Fruit fly (Drosophila melanogaster) whole organism, wandering third instar larva: Measurements from ENCODE around the gene Dref.

Experiments used
- Abd-B ChIP-seq: fragments of >200 bp; optimal IDR thresholded peaks from 2 replicates; lab custom pipeline; 2017; ENCODE audit warnings: missing biosample characterization, missing genetic modification characterization
- CG32264 ChIP-seq: fragments of 200-800 bp; sonication (Bioruptor generic); optimal IDR thresholded peaks from 2 replicates; lab custom pipeline; 2016; ENCODE audit warnings: missing biosample characterization, missing genetic modification characterization
- CG9705 ChIP-seq: fragments of 200-800 bp; sonication (Bioruptor generic); optimal IDR thresholded peaks from 2 replicates; lab custom pipeline; 2018; ENCODE audit warnings: missing biosample characterization, mild to moderate bottlenecking, missing genetic modification characterization
- CrebA ChIP-seq: fragments of 200-800 bp; sonication (Bioruptor generic); optimal IDR thresholded peaks from 2 replicates; lab custom pipeline; 2016; ENCODE audit warnings: missing biosample characterization, mild to moderate bottlenecking, missing genetic modification characterization, borderline replicate concordance
- Dif ChIP-seq: fragments of 200-275, 200-300 bp; sonication (Bioruptor generic); optimal IDR thresholded peaks from 2 replicates; lab custom pipeline; 2018; ENCODE audit warnings: missing biosample characterization, missing genetic modification characterization; ENCODE audit not compliant: partially characterized antibody
- GATAd ChIP-seq: sonication (Bioruptor generic); optimal IDR thresholded peaks from 2 replicates; lab custom pipeline; 2016; ENCODE audit warnings: missing biosample characterization, missing genetic modification characterization
- HLH106 ChIP-seq: fragments of 200-800 bp; optimal IDR thresholded peaks from 3 replicates; lab custom pipeline; 2019; ENCODE audit warnings: missing biosample characterization, mild to moderate bottlenecking, missing genetic modification characterization, moderate library complexity
- Hnf4 ChIP-seq: fragments of 200-800 bp; sonication (Bioruptor generic); optimal IDR thresholded peaks from 2 replicates; lab custom pipeline; 2016; ENCODE audit warnings: missing biosample characterization, mild to moderate bottlenecking, missing genetic modification characterization
- Hr78 ChIP-seq: fragments of >200 bp; optimal IDR thresholded peaks from 2 replicates; lab custom pipeline; 2017; ENCODE audit warnings: missing biosample characterization, missing genetic modification characterization
- Hr83 ChIP-seq: fragments of 200-300 bp; sonication (Bioruptor generic); optimal IDR thresholded peaks from 2 replicates; lab custom pipeline; 2016; ENCODE audit warnings: missing biosample characterization, mild to moderate bottlenecking, missing genetic modification characterization, moderate library complexity; ENCODE audit not compliant: poor library complexity, severe bottlenecking
- Jra ChIP-seq: sonication (Bioruptor generic); optimal IDR thresholded peaks from 2 replicates; lab custom pipeline; 2016; ENCODE audit warnings: missing biosample characterization, missing genetic modification characterization
- Mio ChIP-seq: sonication (Bioruptor generic); optimal IDR thresholded peaks from 2 replicates; lab custom pipeline; 2016; ENCODE audit warnings: missing biosample characterization, missing genetic modification characterization
- Myc ChIP-seq: fragments of >200 bp; optimal IDR thresholded peaks from 2 replicates; lab custom pipeline; 2017
- N ChIP-seq: fragments of >200 bp; optimal IDR thresholded peaks from 2 replicates; lab custom pipeline; 2018; ENCODE audit warnings: missing biosample characterization, missing external identifiers, missing genetic modification characterization
- OdsH ChIP-seq: fragments of 200-800 bp; sonication (Bioruptor generic); optimal IDR thresholded peaks from 2 replicates; lab custom pipeline; 2016; ENCODE audit warnings: missing biosample characterization, mild to moderate bottlenecking, missing genetic modification characterization
- Rel ChIP-seq, 2 experiments: fragments of 200-800 bp; sonication (Bioruptor generic) in 1 of 2; optimal IDR thresholded peaks; 2 replicates in 1 of 2; 3 replicates in 1 of 2; lab custom pipeline; 2016 to 2019; ENCODE audit warnings: mild to moderate bottlenecking in 2 of 2, missing biosample characterization in 2 of 2, missing genetic modification characterization in 2 of 2, moderate library complexity in 1 of 2
- Sp1 ChIP-seq: fragments of 200-800 bp; sonication (Bioruptor generic); optimal IDR thresholded peaks from 3 replicates; lab custom pipeline; 2019; ENCODE audit warnings: missing biosample characterization, mild to moderate bottlenecking, missing genetic modification characterization, moderate library complexity
- Vsx2 ChIP-seq: fragments of 200-300, 225-300 bp; sonication (Bioruptor generic); optimal IDR thresholded peaks from 2 replicates; lab custom pipeline; 2018; ENCODE audit warnings: missing biosample characterization, missing genetic modification characterization; ENCODE audit not compliant: partially characterized antibody
- br ChIP-seq: fragments of 200-800 bp; sonication (Bioruptor generic); optimal IDR thresholded peaks from 2 replicates; lab custom pipeline; 2016; ENCODE audit warnings: missing biosample characterization, missing genetic modification characterization
- brk ChIP-seq: fragments of 200-800 bp; sonication (Bioruptor generic); optimal IDR thresholded peaks from 2 replicates; lab custom pipeline; 2016; ENCODE audit warnings: missing biosample characterization, mild to moderate bottlenecking, missing genetic modification characterization
- dl ChIP-seq, 2 experiments: fragments of 175-275, 200-275 bp in 1 of 2; fragments of 200-275 bp in 1 of 2; sonication (Bioruptor generic); optimal IDR thresholded peaks; lab custom pipeline; 2018; ENCODE audit warnings: mild to moderate bottlenecking in 2 of 2, missing biosample characterization in 2 of 2, missing genetic modification characterization in 2 of 2, moderate library complexity in 2 of 2; ENCODE audit not compliant: partially characterized antibody in 2 of 2, insufficient read depth in 1 of 2
- dmrt93B ChIP-seq: fragments of 200-800 bp; sonication (Bioruptor generic); optimal IDR thresholded peaks from 2 replicates; lab custom pipeline; 2018; ENCODE audit warnings: missing biosample characterization, mild to moderate bottlenecking, missing genetic modification characterization
- dsf ChIP-seq: sonication (Bioruptor generic); optimal IDR thresholded peaks from 2 replicates; lab custom pipeline; 2016; ENCODE audit warnings: missing biosample characterization, missing genetic modification characterization, borderline replicate concordance
- ey ChIP-seq: fragments of 200-800 bp; sonication (Bioruptor generic); optimal IDR thresholded peaks from 2 replicates; lab custom pipeline; 2016; ENCODE audit warnings: missing biosample characterization, missing genetic modification characterization
- foxo ChIP-seq, 2 experiments: fragments of 200-800 bp; sonication (Bioruptor generic); optimal IDR thresholded peaks; 2 replicates in 1 of 2; 3 replicates in 1 of 2; lab custom pipeline; 2016 to 2017; ENCODE audit warnings: missing biosample characterization in 2 of 2, missing genetic modification characterization in 2 of 2
- fru ChIP-seq: fragments of 200-800 bp; sonication (Bioruptor generic); optimal IDR thresholded peaks from 3 replicates; lab custom pipeline; 2016; ENCODE audit warnings: missing biosample characterization, mild to moderate bottlenecking, missing genetic modification characterization
- h ChIP-seq: fragments of 200-800 bp; sonication (Bioruptor generic); optimal IDR thresholded peaks from 3 replicates; lab custom pipeline; 2016; ENCODE audit warnings: missing biosample characterization, mild to moderate bottlenecking, missing genetic modification characterization
- jim ChIP-seq: fragments of 175-275, 200-325 bp; sonication (Bioruptor generic); optimal IDR thresholded peaks from 2 replicates; lab custom pipeline; 2016; ENCODE audit warnings: missing biosample characterization, mild to moderate bottlenecking, missing genetic modification characterization
- lola ChIP-seq: fragments of >200 bp; optimal IDR thresholded peaks from 2 replicates; lab custom pipeline; 2017; ENCODE audit warnings: missing biosample characterization, missing genetic modification characterization
- pan ChIP-seq: fragments of >200 bp; optimal IDR thresholded peaks from 2 replicates; lab custom pipeline; 2017
- psq ChIP-seq: fragments of 200-800 bp; sonication (Bioruptor generic); optimal IDR thresholded peaks from 3 replicates; lab custom pipeline; 2017; ENCODE audit warnings: missing biosample characterization, mild to moderate bottlenecking, missing genetic modification characterization, moderate library complexity
- rgr ChIP-seq: fragments of 200-800 bp; sonication (Bioruptor generic); optimal IDR thresholded peaks from 3 replicates; lab custom pipeline; 2016; ENCODE audit warnings: missing biosample characterization, mild to moderate bottlenecking, missing genetic modification characterization
- sage ChIP-seq: fragments of 200-800 bp; sonication (Bioruptor generic); optimal IDR thresholded peaks from 2 replicates; lab custom pipeline; 2016; ENCODE audit warnings: missing biosample characterization, mild to moderate bottlenecking, missing genetic modification characterization
- sv ChIP-seq: fragments of 200-800 bp; sonication (Bioruptor generic); optimal IDR thresholded peaks from 3 replicates; lab custom pipeline; 2016; ENCODE audit warnings: missing biosample characterization, missing genetic modification characterization
- tai ChIP-seq: sonication (Bioruptor generic); optimal IDR thresholded peaks from 2 replicates; lab custom pipeline; 2016; ENCODE audit warnings: missing biosample characterization, missing genetic modification characterization
- usp ChIP-seq: fragments of >200 bp; optimal IDR thresholded peaks from 2 replicates; lab custom pipeline; 2017; ENCODE audit warnings: missing biosample characterization, missing genetic modification characterization
- woc ChIP-seq: sonication (Bioruptor generic); optimal IDR thresholded peaks from 2 replicates; lab custom pipeline; 2016; ENCODE audit warnings: missing biosample characterization, mild to moderate bottlenecking, missing genetic modification characterization

The Dref gene

dm6 chr2L:9949178-9950062, 17.6 kb downstream of the Dref start:
- TF ChIP-seq h (GFP tag; lab: Kevin White, UChicago) = peak; percentile 28
- TF ChIP-seq OdsH (GFP tag; lab: Kevin White, UChicago) = no peak
- TF ChIP-seq Sp1 (GFP tag; lab: Kevin White, UChicago) = peak; percentile 1
- no peak for TF ChIP-seq woc (GFP tag; lab: Kevin White, UChicago)

dm6 chr2L:9948520-9948858, 18.5 kb downstream of the Dref start:
- no peak for TF ChIP-seq Rel (GFP tag; optimal IDR thresholded peaks at IDR 0.05; lab: Kevin White, UChicago)
- no peak for TF ChIP-seq Rel (tag; optimal IDR thresholded peaks at IDR 0.05; lab: Kevin White, UChicago)
- no peak for TF ChIP-seq Mio (GFP tag; lab: Kevin White, UChicago)
- no peak for TF ChIP-seq ey (GFP tag; lab: Kevin White, UChicago)
- no peak for TF ChIP-seq Jra (GFP tag; lab: Kevin White, UChicago)
- peak; percentile 57 for TF ChIP-seq h (GFP tag; lab: Kevin White, UChicago)

dm6 chr2L:9947738-9948519, 19.1 kb downstream of the Dref start:
- TF ChIP-seq Hnf4 (GFP tag; lab: Kevin White, UChicago) = peak; percentile 39
- TF ChIP-seq woc (GFP tag; lab: Kevin White, UChicago) = peak; percentile 40
- no peak for TF ChIP-seq dsf
- TF ChIP-seq Rel (GFP tag; optimal IDR thresholded peaks at IDR 0.05; lab: Kevin White, UChicago) = peak; percentile 48
- TF ChIP-seq Rel (tag; optimal IDR thresholded peaks at IDR 0.05; lab: Kevin White, UChicago) = peak; percentile 33
- TF ChIP-seq pan (lab: Kevin White, UChicago) = no peak
- peak; percentile 42 for TF ChIP-seq Hr83 (GFP tag; lab: Kevin White, UChicago)
- TF ChIP-seq CG9705 (GFP tag; lab: Kevin White, UChicago) = no peak
- peak; percentile 98 for TF ChIP-seq Myc (lab: Kevin White, UChicago)
- TF ChIP-seq h (GFP tag; lab: Kevin White, UChicago) = peak; percentile 85

- peak; percentile 34 for TF ChIP-seq jim (GFP tag; lab: Kevin White, UChicago)
- peak; percentile 52 to 64 for TF ChIP-seq dl (GFP tag; optimal IDR thresholded peaks at IDR 0.05; lab: Kevin White, UChicago; ENCODE audit: insufficient read depth in 1 of 2, partially characterized antibody in 2 of 2)
- TF ChIP-seq h (GFP tag; lab: Kevin White, UChicago) = peak; percentile 73
- peak; percentile 76 for TF ChIP-seq Hnf4 (GFP tag; lab: Kevin White, UChicago)
- TF ChIP-seq sage (GFP tag; lab: Kevin White, UChicago) = no peak
- TF ChIP-seq OdsH (GFP tag; lab: Kevin White, UChicago) = peak; percentile 13
- no peak for TF ChIP-seq psq (GFP tag; lab: Kevin White, UChicago)
- TF ChIP-seq CrebA (GFP tag; lab: Kevin White, UChicago) = no peak
- TF ChIP-seq Mio (GFP tag; lab: Kevin White, UChicago) = no peak
- TF ChIP-seq Vsx2 (GFP tag; lab: Kevin White, UChicago) = peak; percentile 47
- TF ChIP-seq sv = no peak
- TF ChIP-seq rgr (GFP tag; lab: Kevin White, UChicago) = peak; percentile 59
- TF ChIP-seq foxo (GFP tag; optimal IDR thresholded peaks at IDR 0.05; lab: Kevin White, UChicago) = peak in 1 of 2 experiments; percentile 29
- TF ChIP-seq HLH106 = no peak
- no peak for TF ChIP-seq dmrt93B (GFP tag; lab: Kevin White, UChicago)
- TF ChIP-seq Hr78 (GFP tag; lab: Kevin White, UChicago) = no peak
- peak; percentile 87 for TF ChIP-seq Dif (GFP tag; lab: Kevin White, UChicago)
- TF ChIP-seq br = peak; percentile 46
- peak; percentile 1 for TF ChIP-seq brk (GFP tag; lab: Kevin White, UChicago)
- peak; percentile 94 for TF ChIP-seq Hr83 (GFP tag; lab: Kevin White, UChicago)
- TF ChIP-seq Sp1 (GFP tag; lab: Kevin White, UChicago) = peak; percentile 36
- peak; percentile 52 for TF ChIP-seq fru (GFP tag; lab: Kevin White, UChicago)
- TF ChIP-seq CG9705 (GFP tag; lab: Kevin White, UChicago) = no peak
- TF ChIP-seq lola (GFP tag; lab: Kevin White, UChicago) = no peak
- no peak for TF ChIP-seq N (GFP tag; lab: Kevin White, UChicago)
- TF ChIP-seq woc (GFP tag; lab: Kevin White, UChicago) = peak; percentile 17
- no peak for TF ChIP-seq CG32264 (GFP tag; lab: Kevin White, UChicago)
- TF ChIP-seq tai = no peak
- no peak for TF ChIP-seq Myc (lab: Kevin White, UChicago)
- no peak for TF ChIP-seq Abd-B (GFP tag; lab: Kevin White, UChicago)
- peak; percentile 19 for TF ChIP-seq ey (GFP tag; lab: Kevin White, UChicago)
- no peak for TF ChIP-seq GATAd (GFP tag; lab: Kevin White, UChicago)
- TF ChIP-seq usp = no peak
- no peak for TF ChIP-seq pan (lab: Kevin White, UChicago)
- TF ChIP-seq Jra (GFP tag; lab: Kevin White, UChicago) = peak; percentile 25
- peak; percentile 76 for TF ChIP-seq Rel (GFP tag; optimal IDR thresholded peaks at IDR 0.05; lab: Kevin White, UChicago)
- TF ChIP-seq Rel (tag; optimal IDR thresholded peaks at IDR 0.05; lab: Kevin White, UChicago) = peak; percentile 69
- no peak for TF ChIP-seq dsf
Observed at dm6 chr2L:9947265-9947664, 19.8 kb downstream of the Dref start, which contains the start of gene CG5853. TSS of gene CG5853 (minus strand) at chr2L:9947648.
